Worm (Caenorhabditis elegans) whole organism, L1 larva: ENCODE data around the gene F09E10.5.

Experiments
- F16B12.6 ChIP-seq: fragments of 150-350 bp; optimal IDR thresholded peaks from 2 replicates; lab custom pipeline; 2014; ENCODE audit warnings: missing biosample characterization, missing genetic modification characterization
- Y116A8C.19 ChIP-seq: sonication (generic microtip); optimal IDR thresholded peaks from 2 replicates; lab custom pipeline; 2016; ENCODE audit warnings: missing compliant biosample characterization, missing genetic modification characterization, borderline replicate concordance
- aha-1 ChIP-seq: fragments of 150-350 bp; optimal IDR thresholded peaks from 2 replicates; lab custom pipeline; 2014; ENCODE audit warnings: missing biosample characterization, missing genetic modification characterization
- alr-1 ChIP-seq: fragments of 200-800 bp; sonication (Bioruptor generic); optimal IDR thresholded peaks from 2 replicates; lab custom pipeline; 2018; ENCODE audit warnings: borderline replicate concordance, mild to moderate bottlenecking, missing genetic modification characterization, missing compliant biosample characterization
- aly-2 ChIP-seq: fragments of 150-350 bp; optimal IDR thresholded peaks from 2 replicates; lab custom pipeline; 2014; ENCODE audit warnings: missing biosample characterization, missing genetic modification characterization
- ama-1 ChIP-seq: fragments of 150-350 bp; optimal IDR thresholded peaks from 2 replicates; lab custom pipeline; 2014
- blmp-1 ChIP-seq: fragments of 150-350 bp; optimal IDR thresholded peaks from 2 replicates; lab custom pipeline; 2014; ENCODE audit warnings: missing biosample characterization, missing genetic modification characterization
- ceh-63 ChIP-seq: fragments of 200-800 bp; sonication (Bioruptor generic); optimal IDR thresholded peaks from 2 replicates; lab custom pipeline; 2018; ENCODE audit warnings: mild to moderate bottlenecking, missing genetic modification characterization, missing compliant biosample characterization
- ceh-8 ChIP-seq: fragments of 200-800 bp; sonication (Bioruptor generic); optimal IDR thresholded peaks from 2 replicates; lab custom pipeline; 2018; ENCODE audit warnings: mild to moderate bottlenecking, missing genetic modification characterization, moderate library complexity, missing compliant biosample characterization
- ceh-82 ChIP-seq, 3 experiments: fragments of 150-350 bp in 1 of 3; sonication (generic microtip) in 2 of 3; optimal IDR thresholded peaks; 2 replicates each; lab custom pipeline; 2014 to 2017; ENCODE audit warnings: missing biosample characterization in 3 of 3, missing genetic modification characterization in 3 of 3
- ceh-88 ChIP-seq: fragments of 200-800 bp; sonication (Bioruptor generic); IDR thresholded peaks from 2 replicates; pipeline ENCODE4 v1.3.6; 2022; ENCODE audit warnings: missing genetic modification characterization, missing compliant biosample characterization
- ceh-90 ChIP-seq: sonication (generic microtip); optimal IDR thresholded peaks from 2 replicates; lab custom pipeline; 2016; ENCODE audit warnings: missing genetic modification characterization, missing compliant biosample characterization
- ces-1 ChIP-seq: fragments of 150-350 bp; optimal IDR thresholded peaks from 2 replicates; lab custom pipeline; 2014; ENCODE audit warnings: missing biosample characterization, missing genetic modification reagents, missing genetic modification characterization
- dpl-1 ChIP-seq, 3 experiments: fragments of 150-350 bp in 2 of 3; sonication (generic microtip) in 1 of 3; optimal IDR thresholded peaks; 2 replicates each; lab custom pipeline; 2014 to 2017; ENCODE audit warnings: missing biosample characterization in 3 of 3, missing genetic modification characterization in 3 of 3, missing genetic modification reagents in 3 of 3
- dsc-1 ChIP-seq: sonication (generic microtip); optimal IDR thresholded peaks from 2 replicates; lab custom pipeline; 2016; ENCODE audit warnings: mild to moderate bottlenecking, missing genetic modification characterization, missing compliant biosample characterization
- egl-13 ChIP-seq: sonication (generic microtip); optimal IDR thresholded peaks from 2 replicates; lab custom pipeline; 2016; ENCODE audit warnings: missing genotype, missing genetic modification reagents, missing genetic modification characterization, missing compliant biosample characterization
- elt-2 ChIP-seq: sonication (generic microtip); optimal IDR thresholded peaks from 2 replicates; lab custom pipeline; 2016; ENCODE audit warnings: missing genetic modification characterization, mild to moderate bottlenecking, inconsistent platforms, missing compliant biosample characterization, missing genetic modification reagents
- elt-3 ChIP-seq, 6 experiments: fragments of 150-350 bp in 1 of 6; sonication (generic microtip); optimal IDR thresholded peaks; 2 replicates each; lab custom pipeline; 2017 to 2018; ENCODE audit warnings: missing biosample characterization in 6 of 6, missing genetic modification characterization in 6 of 6, inconsistent platforms in 1 of 6
- fkh-10 ChIP-seq: sonication (generic microtip); optimal IDR thresholded peaks from 2 replicates; lab custom pipeline; 2017; ENCODE audit warnings: missing biosample characterization, missing genetic modification reagents, missing genetic modification characterization
- fkh-8 ChIP-seq: sonication (generic microtip); optimal IDR thresholded peaks from 2 replicates; lab custom pipeline; 2016; ENCODE audit warnings: mild to moderate bottlenecking, missing genetic modification characterization, missing compliant biosample characterization
- grh-1 ChIP-seq: fragments of 200-800 bp; sonication (Bioruptor generic); IDR thresholded peaks from 2 replicates; pipeline ENCODE4 v1.3.6; 2022; ENCODE audit warnings: missing genetic modification reagents, missing genetic modification characterization, missing compliant biosample characterization
- irx-1 ChIP-seq: sonication (generic microtip); optimal IDR thresholded peaks from 2 replicates; lab custom pipeline; 2016; ENCODE audit warnings: missing genetic modification characterization, missing compliant biosample characterization
- jun-1 ChIP-seq: fragments of 150-350 bp; optimal IDR thresholded peaks from 2 replicates; lab custom pipeline; 2014; ENCODE audit warnings: missing biosample characterization, missing genetic modification reagents, missing genetic modification characterization
- lin-13 ChIP-seq: fragments of 150-350 bp; optimal IDR thresholded peaks from 2 replicates; lab custom pipeline; 2014; ENCODE audit warnings: missing biosample characterization, missing genetic modification reagents, missing genetic modification characterization
- lin-14 ChIP-seq: fragments of 200-800 bp; sonication (Bioruptor generic); optimal IDR thresholded peaks from 2 replicates; lab custom pipeline; 2018; ENCODE audit warnings: mild to moderate bottlenecking, missing genetic modification characterization, moderate library complexity, missing compliant biosample characterization
- lin-39 ChIP-seq: fragments of 150-350 bp; optimal IDR thresholded peaks from 2 replicates; lab custom pipeline; 2014; ENCODE audit warnings: missing biosample characterization, missing genetic modification reagents, missing genetic modification characterization
- lir-3 ChIP-seq: sonication (generic microtip); optimal IDR thresholded peaks from 2 replicates; lab custom pipeline; 2016; ENCODE audit warnings: mild to moderate bottlenecking, missing genetic modification characterization, moderate library complexity, missing compliant biosample characterization; ENCODE audit not compliant: poor library complexity
- mab-9 ChIP-seq: fragments of 200-800 bp; sonication (Bioruptor generic); IDR thresholded peaks from 2 replicates; pipeline ENCODE4 v1.3.6; 2022; ENCODE audit warnings: missing genetic modification reagents, missing genetic modification characterization, missing compliant biosample characterization
- mdl-1 ChIP-seq, 2 experiments: fragments of 150-350 bp; optimal IDR thresholded peaks; 2 replicates each; lab custom pipeline; 2014 to 2017; ENCODE audit warnings: missing biosample characterization in 2 of 2, missing genetic modification characterization in 2 of 2, inconsistent platforms in 1 of 2
- mef-2 ChIP-seq: fragments of 150-350 bp; optimal IDR thresholded peaks from 2 replicates; lab custom pipeline; 2014; ENCODE audit warnings: missing biosample characterization, missing genetic modification characterization
- mep-1 ChIP-seq: fragments of 150-350 bp; optimal IDR thresholded peaks from 2 replicates; lab custom pipeline; 2014; ENCODE audit warnings: missing biosample characterization, missing genetic modification characterization
- nhr-12 ChIP-seq: sonication (generic microtip); optimal IDR thresholded peaks from 2 replicates; lab custom pipeline; 2017; ENCODE audit warnings: missing biosample characterization, missing genetic modification characterization
- nhr-19 ChIP-seq: fragments of 200-800 bp; sonication (Bioruptor generic); conservative IDR thresholded peaks from 2 replicates; pipeline ENCODE4 v1.3.6; 2022; ENCODE audit warnings: missing genetic modification characterization, missing compliant biosample characterization
- nhr-20 ChIP-seq: sonication (generic microtip); optimal IDR thresholded peaks from 2 replicates; lab custom pipeline; 2016; ENCODE audit warnings: mild to moderate bottlenecking, missing genetic modification characterization, missing compliant biosample characterization
- nhr-84 ChIP-seq: sonication (generic microtip); optimal IDR thresholded peaks from 2 replicates; lab custom pipeline; 2017; ENCODE audit warnings: missing biosample characterization, missing genetic modification characterization
- nhr-85 ChIP-seq: sonication (generic microtip); peaks from one replicate; lab custom pipeline; 2016; ENCODE audit warnings: missing genetic modification characterization, inconsistent platforms, missing compliant biosample characterization
- nhr-90 ChIP-seq: sonication (generic microtip); optimal IDR thresholded peaks from 2 replicates; lab custom pipeline; 2016; ENCODE audit warnings: mild to moderate bottlenecking, missing genetic modification characterization, missing compliant biosample characterization; ENCODE audit not compliant: poor library complexity
- pag-3 ChIP-seq: sonication (generic microtip); optimal IDR thresholded peaks from 2 replicates; lab custom pipeline; 2017; ENCODE audit warnings: missing genetic modification characterization, mild to moderate bottlenecking, missing compliant biosample characterization, antibody characterized with exemption, borderline replicate concordance; ENCODE audit not compliant: insufficient read depth
- rnt-1 ChIP-seq: sonication (generic microtip); optimal IDR thresholded peaks from 2 replicates; lab custom pipeline; 2016; ENCODE audit warnings: mild to moderate bottlenecking, missing genetic modification characterization, moderate library complexity, missing compliant biosample characterization
- skn-1 ChIP-seq: fragments of 150-350 bp; optimal IDR thresholded peaks from 2 replicates; lab custom pipeline; 2014; ENCODE audit warnings: missing biosample characterization, missing genetic modification characterization
- snpc-4 ChIP-seq: fragments of 150-350 bp; optimal IDR thresholded peaks from 2 replicates; lab custom pipeline; 2014; ENCODE audit warnings: missing biosample characterization, missing genetic modification characterization
- snu-23 ChIP-seq: sonication (generic microtip); optimal IDR thresholded peaks from 2 replicates; lab custom pipeline; 2016; ENCODE audit warnings: missing genetic modification characterization, missing compliant biosample characterization
- swsn-7 ChIP-seq: sonication (generic microtip); optimal IDR thresholded peaks from 2 replicates; lab custom pipeline; 2016; ENCODE audit warnings: missing genetic modification characterization, missing compliant biosample characterization
- zip-4 ChIP-seq: fragments of 200-800 bp; sonication (Bioruptor generic); optimal IDR thresholded peaks from 2 replicates; lab custom pipeline; 2018; ENCODE audit warnings: mild to moderate bottlenecking, missing genetic modification characterization, moderate library complexity, missing compliant biosample characterization
- ztf-4 ChIP-seq: fragments of 150-350 bp; optimal IDR thresholded peaks from 2 replicates; lab custom pipeline; 2014; ENCODE audit warnings: missing biosample characterization, missing genetic modification characterization

Gene F09E10.5

DNA sequence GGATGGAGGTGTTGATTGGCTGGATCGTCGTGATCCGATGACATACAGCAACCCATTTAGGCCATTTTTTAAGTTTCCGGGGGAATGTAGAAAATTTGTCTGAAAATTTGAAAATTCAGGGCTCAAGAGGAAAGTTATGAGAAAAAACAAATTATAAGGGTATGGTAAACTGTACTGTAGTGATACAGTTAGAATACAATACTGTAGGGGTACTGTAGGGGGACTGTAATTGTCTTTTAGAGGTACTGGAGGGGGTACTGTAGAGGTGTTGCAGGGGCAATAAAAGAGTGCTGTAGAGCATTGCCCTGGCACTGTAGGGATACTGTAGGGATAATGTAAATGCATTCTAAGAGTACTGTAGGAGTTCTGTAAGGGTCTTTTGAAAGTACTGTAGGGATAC lies 29.5 kb downstream of the F09E10.5 start, which contains the start of gene D1005.6:
TSS of gene D1005.6 (minus strand) at position 101 of the 400 bp plus-strand sequence.
- no peak for TF ChIP-seq skn-1 (tag; lab: Kevin White, UChicago)
- no peak for TF ChIP-seq nhr-84 (tag; lab: Kevin White, UChicago)
- no peak for TF ChIP-seq ces-1
- no peak for TF ChIP-seq mef-2 (tag; lab: Kevin White, UChicago)
- TF ChIP-seq pag-3 (tag; lab: Kevin White, UChicago), result no peak
- TF ChIP-seq aly-2 (tag; lab: Kevin White, UChicago), result no peak
- no peak for TF ChIP-seq ceh-63 (GFP tag; lab: Kevin White, UChicago)
- TF ChIP-seq fkh-8 (tag; lab: Kevin White, UChicago), result no peak
- no peak for TF ChIP-seq ceh-88 (GFP tag; lab: Robert Waterston, UW)
- no peak for TF ChIP-seq zip-4 (GFP tag; lab: Kevin White, UChicago)
- no peak for TF ChIP-seq egl-13 (tag; lab: Kevin White, UChicago)
- no peak for TF ChIP-seq nhr-20 (tag; lab: Kevin White, UChicago)
- no peak for TF ChIP-seq ceh-82 (tag; optimal IDR thresholded peaks at IDR 0.05; lab: Kevin White, UChicago)
- TF ChIP-seq elt-2, result no peak

DNA sequence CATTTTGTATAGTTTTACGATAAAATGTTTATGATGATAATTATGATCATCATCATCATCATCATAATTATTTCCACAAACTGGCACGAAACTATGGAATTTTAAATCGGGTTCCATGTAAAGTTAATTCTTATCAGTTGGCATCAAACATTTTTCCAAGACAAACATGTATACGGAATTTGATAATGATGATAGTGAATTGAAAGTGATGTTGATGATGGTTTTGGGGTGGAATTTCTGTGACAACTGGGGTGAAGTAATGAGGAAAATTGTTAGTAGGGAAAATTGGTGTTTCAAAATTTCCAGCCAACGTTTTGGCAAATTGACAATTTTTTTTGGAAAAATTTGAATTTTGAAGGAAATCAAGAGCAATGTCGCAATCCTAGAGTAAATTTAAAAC lies 34.4 kb downstream of the F09E10.5 start:
- TF ChIP-seq alr-1 (tag; lab: Kevin White, UChicago) (no peak), aly-2 (tag; lab: Kevin White, UChicago) (no peak), rnt-1 (tag; lab: Kevin White, UChicago) (no peak), blmp-1 (tag; lab: Kevin White, UChicago) (peak; percentile 51), elt-2 (no peak)

DNA sequence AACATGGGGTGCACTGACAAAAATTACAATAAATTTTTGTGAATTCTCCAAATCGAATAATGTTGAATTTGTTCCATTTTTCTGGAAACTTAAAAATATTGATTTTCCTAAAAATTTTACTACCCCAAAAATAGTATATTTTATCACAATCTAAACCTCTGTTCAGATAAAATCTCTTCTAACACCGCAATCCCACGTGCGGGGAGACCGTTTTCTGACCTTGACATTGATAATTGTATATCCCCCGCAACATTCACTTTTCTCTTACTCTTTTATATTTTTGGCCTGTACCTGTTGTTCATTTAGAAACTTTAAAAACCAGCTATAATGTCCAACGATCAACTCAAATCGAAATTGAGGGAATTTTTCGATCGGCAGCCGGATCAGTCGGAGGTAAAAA lies 35.4 kb downstream of the F09E10.5 start, which contains the start of gene D1005.2:
TSS of gene D1005.2 (plus strand) at position 230 of the 400 bp plus-strand sequence.
- TF ChIP-seq nhr-85 (no peak), ztf-4 (tag; lab: Kevin White, UChicago) (no peak), Y116A8C.19 (no peak), lir-3 (tag; lab: Kevin White, UChicago) (no peak), ceh-90 (tag; lab: Kevin White, UChicago) (no peak), elt-3 (tag; optimal IDR thresholded peaks at IDR 0.05; lab: Kevin White, UChicago) (peak in 3 of 6 experiments; percentile 6 to 56 (median 37)), F16B12.6 (tag; lab: Kevin White, UChicago) (no peak), fkh-10 (no peak), mab-9 (GFP tag; lab: Robert Waterston, UW) (no peak), lin-14 (peak; percentile 37), blmp-1 (tag; lab: Kevin White, UChicago) (peak; percentile 93), nhr-90 (tag; lab: Kevin White, UChicago) (no peak), mep-1 (tag; lab: Kevin White, UChicago) (peak; percentile 6), dsc-1 (no peak), ces-1 (no peak), ama-1 (no peak), mdl-1 (tag; optimal IDR thresholded peaks at IDR 0.05; lab: Kevin White, UChicago) (peak in 1 of 2 experiments; percentile 32)

DNA sequence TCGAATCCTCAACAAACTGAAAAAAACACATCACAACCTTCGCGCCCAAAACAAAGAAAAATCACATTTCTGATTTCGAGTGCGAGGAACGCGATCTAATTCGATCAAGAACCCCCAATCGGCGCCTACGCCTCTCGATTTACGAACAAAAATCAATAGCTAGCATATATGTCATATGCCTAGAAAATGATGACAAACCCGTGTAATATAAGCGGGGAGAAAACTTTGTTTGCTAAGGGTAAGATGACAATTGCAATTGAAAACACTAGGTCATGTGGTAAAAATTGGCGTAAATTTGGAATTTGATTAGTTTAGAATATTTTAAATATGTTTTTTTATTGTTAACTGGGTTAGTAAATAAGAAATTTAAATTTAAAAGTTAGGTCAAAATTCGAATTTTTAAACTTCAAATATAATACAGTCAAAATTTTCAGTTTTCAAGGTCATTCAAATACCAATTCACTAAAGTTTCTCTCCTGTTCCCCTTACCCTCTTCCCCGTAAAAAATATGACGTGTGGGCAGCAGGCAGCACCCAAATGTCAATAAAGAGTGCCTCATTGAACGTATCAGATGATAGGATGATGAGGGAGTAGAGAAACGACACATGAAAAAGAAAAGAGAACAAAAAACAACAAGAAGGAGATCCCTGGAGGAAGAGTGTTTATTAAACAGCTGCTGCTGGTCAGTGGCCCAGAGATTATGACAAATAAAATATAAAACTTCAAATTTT lies 37.6 kb downstream of the F09E10.5 start:
- TF ChIP-seq mep-1 (tag; lab: Kevin White, UChicago) (peak; percentile 71), snu-23 (GFP tag; lab: Kevin White, UChicago) (peak; percentile 68), ceh-8 (GFP tag; lab: Kevin White, UChicago) (no peak), F16B12.6 (tag; lab: Kevin White, UChicago) (no peak), swsn-7 (tag; lab: Kevin White, UChicago) (peak; percentile 41), ztf-4 (tag; lab: Kevin White, UChicago) (peak; percentile 52), nhr-90 (tag; lab: Kevin White, UChicago) (peak; percentile 40), dpl-1 (GFP tag; optimal IDR thresholded peaks at IDR 0.05; lab: Kevin White, UChicago) (peak in 1 of 3 experiments; percentile 25), snpc-4 (tag; lab: Kevin White, UChicago) (peak; percentile 30), ceh-82 (tag; optimal IDR thresholded peaks at IDR 0.05; lab: Kevin White, UChicago) (peak in 1 of 3 experiments; percentile 21), lin-13 (GFP tag; lab: Kevin White, UChicago) (no peak), aha-1 (tag; lab: Kevin White, UChicago) (no peak), lin-39 (tag; lab: Kevin White, UChicago) (no peak), nhr-12 (no peak), dsc-1 (no peak), nhr-85 (peak; percentile 87), nhr-19 (GFP tag; lab: Robert Waterston, UW) (peak; percentile 48; the same call in 1 of the 2 replicates), grh-1 (GFP tag; lab: Robert Waterston, UW) (no peak), irx-1 (tag; lab: Kevin White, UChicago) (peak; percentile 29), jun-1 (tag; lab: Kevin White, UChicago) (no peak)
